Worm (Caenorhabditis elegans) whole organism, young adult: ENCODE measurements around the gene T11G6.5.

Source experiments
- B0336.3 ChIP-seq: fragments of 200-800 bp; sonication (Bioruptor generic); IDR thresholded peaks from 2 replicates; pipeline ENCODE4 v1.3.6; 2022; ENCODE audit warnings: missing genetic modification characterization, missing compliant biosample characterization
- C17E4.6 ChIP-seq: fragments of 200-800 bp; sonication (Bioruptor generic); IDR thresholded peaks from 2 replicates; pipeline ENCODE4 v1.3.6; 2022; ENCODE audit warnings: missing genetic modification reagents, missing genetic modification characterization, missing compliant biosample characterization
- D2030.7 ChIP-seq: fragments of 200-800 bp; sonication (Bioruptor generic); IDR thresholded peaks from 2 replicates; pipeline ENCODE4 v1.3.6; 2022; ENCODE audit warnings: missing genetic modification reagents, missing genetic modification characterization, missing compliant biosample characterization
- F23B12.7 ChIP-seq: sonication (generic microtip); optimal IDR thresholded peaks from 2 replicates; lab custom pipeline; 2017; ENCODE audit warnings: missing genetic modification characterization, mild to moderate bottlenecking, missing compliant biosample characterization, antibody characterized with exemption, moderate library complexity; ENCODE audit not compliant: insufficient read depth
- F39B2.1 ChIP-seq: fragments of 200-800 bp; sonication (Bioruptor generic); IDR thresholded peaks from 2 replicates; pipeline ENCODE4 v1.3.6; 2022; ENCODE audit warnings: missing genetic modification reagents, missing genetic modification characterization, missing compliant biosample characterization
- F49E8.2 ChIP-seq: sonication (generic microtip); optimal IDR thresholded peaks from 3 replicates; lab custom pipeline; 2017; ENCODE audit warnings: missing genetic modification characterization, mild to moderate bottlenecking, missing compliant biosample characterization, antibody characterized with exemption, moderate library complexity; ENCODE audit not compliant: insufficient read depth
- K12H6.12 ChIP-seq: fragments of 200-800 bp; sonication (Bioruptor generic); optimal IDR thresholded peaks from 2 replicates; lab custom pipeline; 2018; ENCODE audit warnings: mild to moderate bottlenecking, missing genetic modification characterization, missing compliant biosample characterization
- T07F8.4 ChIP-seq: sonication (generic microtip); optimal IDR thresholded peaks from 2 replicates; lab custom pipeline; 2016; ENCODE audit warnings: mild to moderate bottlenecking, missing genetic modification characterization, moderate library complexity, missing compliant biosample characterization
- Y53F4B.3 ChIP-seq: fragments of 200-800 bp; sonication (Bioruptor generic); IDR thresholded peaks from 2 replicates; pipeline ENCODE4 v1.3.6; 2022; ENCODE audit warnings: missing genetic modification reagents, missing genetic modification characterization, missing compliant biosample characterization
- Y53G8AR.9 ChIP-seq: fragments of 200-800 bp; sonication (Bioruptor generic); conservative IDR thresholded peaks from 2 replicates; pipeline ENCODE4 v1.3.6; 2022; ENCODE audit warnings: missing genetic modification reagents, missing genetic modification characterization, missing compliant biosample characterization
- Y67H2A.10 ChIP-seq: fragments of 200-800 bp; sonication (Bioruptor generic); conservative IDR thresholded peaks from 2 replicates; pipeline ENCODE4 v1.3.6; 2022; ENCODE audit warnings: missing genetic modification reagents, missing genetic modification characterization, missing compliant biosample characterization
- ZK185.1 ChIP-seq: sonication (generic microtip); optimal IDR thresholded peaks from 2 replicates; lab custom pipeline; 2016; ENCODE audit warnings: mild to moderate bottlenecking, missing genetic modification characterization, missing compliant biosample characterization; ENCODE audit not compliant: poor library complexity, severe bottlenecking
- ama-1 ChIP-seq, 3 experiments: fragments of 150-350 bp in 1 of 3; sonication (generic microtip) in 2 of 3; optimal IDR thresholded peaks; 2 replicates each; lab custom pipeline; 2014 to 2018; ENCODE audit warnings: missing biosample characterization in 2 of 3, missing genetic modification characterization in 2 of 3, missing genetic modification reagents in 2 of 3
- attf-3 ChIP-seq: fragments of 200-800 bp; sonication (Bioruptor generic); conservative IDR thresholded peaks from 2 replicates; pipeline ENCODE4 v1.3.6; 2022; ENCODE audit warnings: missing genetic modification reagents, missing genetic modification characterization, missing compliant biosample characterization
- attf-5 ChIP-seq: fragments of 200-800 bp; sonication (Bioruptor generic); optimal IDR thresholded peaks from 2 replicates; lab custom pipeline; 2018; ENCODE audit warnings: mild to moderate bottlenecking, missing genetic modification characterization, missing compliant biosample characterization
- ccch-3 ChIP-seq: fragments of 200-800 bp; sonication (Bioruptor generic); optimal IDR thresholded peaks from 2 replicates; lab custom pipeline; 2018; ENCODE audit warnings: mild to moderate bottlenecking, missing genetic modification characterization, missing compliant biosample characterization
- cebp-1 ChIP-seq, 2 experiments: fragments of 200-800 bp in 1 of 2; sonication (Bioruptor generic) in 1 of 2; sonication (generic microtip) in 1 of 2; IDR thresholded peaks in 1 of 2; optimal IDR thresholded peaks in 1 of 2; 2 replicates each; pipeline versions ENCODE4 v1.3.6 to Lab custom; 2017 to 2022; ENCODE audit warnings: missing compliant biosample characterization in 2 of 2, missing genetic modification characterization in 2 of 2, mild to moderate bottlenecking in 1 of 2, missing genetic modification reagents in 1 of 2, moderate library complexity in 1 of 2
- cebp-2 ChIP-seq: fragments of 200-800 bp; sonication (Bioruptor generic); IDR thresholded peaks from 2 replicates; pipeline ENCODE4 v1.3.6; 2022; ENCODE audit warnings: missing genetic modification characterization, missing compliant biosample characterization
- ceh-100 ChIP-seq: fragments of 200-800 bp; sonication (Bioruptor generic); IDR thresholded peaks from 2 replicates; pipeline ENCODE4 v1.3.6; 2022; ENCODE audit warnings: missing genetic modification reagents, missing genetic modification characterization, missing compliant biosample characterization
- ceh-27 ChIP-seq: fragments of 200-800 bp; sonication (Bioruptor generic); optimal IDR thresholded peaks from 2 replicates; lab custom pipeline; 2018; ENCODE audit warnings: mild to moderate bottlenecking, missing genetic modification characterization, moderate library complexity, missing compliant biosample characterization
- ceh-79 ChIP-seq: sonication (generic microtip); optimal IDR thresholded peaks from 2 replicates; lab custom pipeline; 2017; ENCODE audit warnings: mild to moderate bottlenecking, missing genetic modification characterization, missing compliant biosample characterization
- ceh-91 ChIP-seq: fragments of 200-800 bp; sonication (Bioruptor generic); IDR thresholded peaks from 2 replicates; pipeline ENCODE4 v1.3.6; 2022; ENCODE audit warnings: missing genetic modification reagents, missing genetic modification characterization, missing compliant biosample characterization
- die-1 ChIP-seq: sonication (generic microtip); optimal IDR thresholded peaks from 2 replicates; lab custom pipeline; 2016; ENCODE audit warnings: missing genotype, mild to moderate bottlenecking, missing genetic modification characterization, missing compliant biosample characterization
- dox-1 ChIP-seq: fragments of 200-800 bp; sonication (Bioruptor generic); IDR thresholded peaks from 2 replicates; pipeline ENCODE4 v1.3.6; 2022; ENCODE audit warnings: missing genetic modification reagents, missing genetic modification characterization, missing compliant biosample characterization
- dpff-1 ChIP-seq: sonication (generic microtip); optimal IDR thresholded peaks from 2 replicates; lab custom pipeline; 2017; ENCODE audit warnings: mild to moderate bottlenecking, missing genetic modification characterization, missing compliant biosample characterization
- egl-18 ChIP-seq: fragments of 200-800 bp; sonication (Bioruptor generic); IDR thresholded peaks from 2 replicates; pipeline ENCODE4 v1.3.6; 2022; ENCODE audit warnings: missing genetic modification reagents, missing genetic modification characterization, missing compliant biosample characterization
- egl-44 ChIP-seq: fragments of 200-800 bp; sonication (Bioruptor generic); IDR thresholded peaks from 2 replicates; pipeline ENCODE4 v1.3.6; 2022; ENCODE audit warnings: missing genetic modification reagents, missing genetic modification characterization, missing compliant biosample characterization
- egrh-3 ChIP-seq: fragments of 200-800 bp; sonication (Bioruptor generic); IDR thresholded peaks from 2 replicates; pipeline ENCODE4 v1.3.6; 2022; ENCODE audit warnings: missing genetic modification reagents, missing genetic modification characterization, missing compliant biosample characterization
- him-1 ChIP-seq: sonication (generic microtip); optimal IDR thresholded peaks from 2 replicates; lab custom pipeline; 2016; ENCODE audit warnings: missing genotype, missing genetic modification reagents, missing genetic modification characterization, missing compliant biosample characterization
- hmg-1.2 ChIP-seq: fragments of 200-800 bp; sonication (Bioruptor generic); IDR thresholded peaks from 2 replicates; pipeline ENCODE4 v1.3.6; 2022; ENCODE audit warnings: missing genetic modification reagents, missing genetic modification characterization, missing compliant biosample characterization
- lin-54 ChIP-seq: fragments of 200-800 bp; sonication (Bioruptor generic); optimal IDR thresholded peaks from 2 replicates; lab custom pipeline; 2018; ENCODE audit warnings: mild to moderate bottlenecking, missing genetic modification characterization, missing compliant biosample characterization
- lsl-1 ChIP-seq: fragments of 200-800 bp; sonication (Bioruptor generic); optimal IDR thresholded peaks from 2 replicates; lab custom pipeline; 2018; ENCODE audit warnings: mild to moderate bottlenecking, missing genetic modification characterization, moderate library complexity, missing compliant biosample characterization
- madf-3 ChIP-seq: fragments of 200-800 bp; sonication (Bioruptor generic); IDR thresholded peaks from 2 replicates; pipeline ENCODE4 v1.3.6; 2022; ENCODE audit warnings: missing genetic modification reagents, missing genetic modification characterization, missing compliant biosample characterization
- madf-6 ChIP-seq: fragments of 200-800 bp; sonication (Bioruptor generic); IDR thresholded peaks from 2 replicates; pipeline ENCODE4 v1.3.6; 2022; ENCODE audit warnings: missing genetic modification reagents, missing genetic modification characterization, missing compliant biosample characterization
- nfyb-1 ChIP-seq: fragments of 200-800 bp; sonication (Bioruptor generic); IDR thresholded peaks from 2 replicates; pipeline ENCODE4 v1.3.6; 2022; ENCODE audit warnings: missing genetic modification reagents, missing genetic modification characterization, missing compliant biosample characterization
- nhr-120 ChIP-seq: fragments of 200-800 bp; sonication (Bioruptor generic); IDR thresholded peaks from 2 replicates; pipeline ENCODE4 v1.3.6; 2022; ENCODE audit warnings: missing genetic modification characterization, missing compliant biosample characterization
- nhr-179 ChIP-seq: sonication (generic microtip); optimal IDR thresholded peaks from 2 replicates; lab custom pipeline; 2016; ENCODE audit warnings: mild to moderate bottlenecking, missing genetic modification characterization, missing compliant biosample characterization
- nhr-27 ChIP-seq: fragments of 200-800 bp; sonication (Bioruptor generic); optimal IDR thresholded peaks from 2 replicates; lab custom pipeline; 2018; ENCODE audit warnings: mild to moderate bottlenecking, missing genetic modification characterization, moderate library complexity, missing compliant biosample characterization
- pha-4 ChIP-seq: fragments of 150-350 bp; sonication (generic microtip); optimal IDR thresholded peaks from 2 replicates; lab custom pipeline; 2014; ENCODE audit warnings: missing biosample characterization, missing genetic modification reagents, missing genetic modification characterization
- rcor-1 ChIP-seq: fragments of 200-800 bp; sonication (Bioruptor generic); IDR thresholded peaks from 2 replicates; pipeline ENCODE4 v1.3.6; 2022; ENCODE audit warnings: missing genetic modification reagents, missing genetic modification characterization, missing compliant biosample characterization
- sdz-38 ChIP-seq: sonication (generic microtip); optimal IDR thresholded peaks from 2 replicates; lab custom pipeline; 2016; ENCODE audit warnings: missing genotype, missing genetic modification characterization, missing compliant biosample characterization
- sptf-2 ChIP-seq: fragments of 200-800 bp; sonication (Bioruptor generic); optimal IDR thresholded peaks from 2 replicates; lab custom pipeline; 2018; ENCODE audit warnings: mild to moderate bottlenecking, missing genetic modification characterization, missing compliant biosample characterization
- tbp1 ChIP-seq: fragments of 200-800 bp; sonication (Bioruptor generic); optimal IDR thresholded peaks from 2 replicates; lab custom pipeline; 2018; ENCODE audit warnings: mild to moderate bottlenecking, missing genetic modification characterization, missing compliant biosample characterization
- ztf-28 ChIP-seq: fragments of 200-800 bp; sonication (Bioruptor generic); IDR thresholded peaks from 2 replicates; pipeline ENCODE4 v1.3.6; 2022; ENCODE audit warnings: missing genetic modification reagents, missing genetic modification characterization, missing compliant biosample characterization
- ztf-3 ChIP-seq: fragments of 200-800 bp; sonication (Bioruptor generic); optimal IDR thresholded peaks from 2 replicates; lab custom pipeline; 2018; ENCODE audit warnings: mild to moderate bottlenecking, missing genetic modification characterization, missing compliant biosample characterization

The T11G6.5 gene

DNA sequence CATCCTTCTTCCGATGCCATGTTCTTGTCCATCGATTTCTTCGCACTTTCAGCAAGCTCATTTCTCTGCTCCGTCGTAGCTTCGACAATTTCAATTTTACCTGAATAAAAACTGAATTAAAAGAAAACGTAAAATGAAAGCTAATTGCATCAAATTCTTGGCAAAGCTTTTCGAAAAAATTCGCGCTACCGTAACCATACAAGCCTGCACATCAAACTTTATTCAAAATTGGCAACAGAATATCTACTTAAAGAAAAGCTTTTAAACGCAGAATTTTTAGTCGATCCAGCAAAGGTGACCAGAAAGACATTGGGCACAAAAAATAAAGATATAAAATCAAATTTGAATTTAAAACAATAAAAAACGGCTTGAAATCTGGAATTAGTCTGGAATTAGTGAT, 323 bp downstream of the T11G6.5 start:
- TF ChIP-seq F39B2.1 (GFP tag; lab: Robert Waterston, UW) = 0 out of 2 replicates have a peak, but pooled peaks have one; percentile 7
- no peak for TF ChIP-seq die-1 (tag; lab: Kevin White, UChicago)
- no peak for TF ChIP-seq tbp1 (GFP tag; lab: Kevin White, UChicago)
- TF ChIP-seq attf-3 = peak; percentile 27; the same call in 1 of the 2 replicates
- no peak for TF ChIP-seq him-1 (tag; lab: Kevin White, UChicago)
- 0 out of 2 replicates have a peak, but pooled peaks have one; percentile 15 for TF ChIP-seq ceh-100 (GFP tag; lab: Robert Waterston, UW)
- no peak for TF ChIP-seq madf-3 (GFP tag; lab: Robert Waterston, UW)
- TF ChIP-seq Y53G8AR.9 (GFP tag; lab: Robert Waterston, UW) = peak; percentile 73; the same call in 1 of the 2 replicates
- peak; percentile 16; the same call in 1 of the 2 replicates for TF ChIP-seq hmg-1.2 (GFP tag; lab: Robert Waterston, UW)
- TF ChIP-seq Y67H2A.10 (GFP tag; lab: Robert Waterston, UW) = no peak
- TF ChIP-seq ceh-91 (GFP tag; lab: Robert Waterston, UW) = no peak
- TF ChIP-seq nhr-179 (tag; lab: Kevin White, UChicago) = no peak
- TF ChIP-seq pha-4 (tag; lab: Kevin White, UChicago) = no peak
- no peak for TF ChIP-seq ceh-79
- TF ChIP-seq dpff-1 = no peak
- TF ChIP-seq nfyb-1 (GFP tag; lab: Robert Waterston, UW) = peak; percentile 18; the same call in 1 of the 2 replicates
- no peak for TF ChIP-seq nhr-27 (tag; lab: Kevin White, UChicago)
- no peak for TF ChIP-seq sdz-38
- 0 out of 2 replicates have a peak, but pooled peaks have one; percentile 46 for TF ChIP-seq C17E4.6
- TF ChIP-seq dox-1 (GFP tag; lab: Robert Waterston, UW) = peak; percentile 40
- TF ChIP-seq T07F8.4 = no peak
- no peak for TF ChIP-seq ztf-3 (GFP tag; lab: Kevin White, UChicago)
- TF ChIP-seq F49E8.2 (tag; lab: Kevin White, UChicago) = peak; percentile 29
- TF ChIP-seq cebp-1 (GFP tag; IDR thresholded peaks at IDR 0.05; lab: Robert Waterston, UW) = no peak
- no peak for TF ChIP-seq cebp-1 (tag; optimal IDR thresholded peaks at IDR 0.05; lab: Kevin White, UChicago)
- TF ChIP-seq lsl-1 (GFP tag; lab: Kevin White, UChicago) = peak; percentile 57
- no peak for TF ChIP-seq F23B12.7
- 0 out of 2 replicates have a peak, but pooled peaks have one; percentile 12 for TF ChIP-seq D2030.7
- no peak for TF ChIP-seq cebp-2 (GFP tag; lab: Robert Waterston, UW)
- peak; percentile 31; the same call in 1 of the 2 replicates for TF ChIP-seq rcor-1 (GFP tag; lab: Robert Waterston, UW)
- TF ChIP-seq egl-18 (GFP tag; lab: Robert Waterston, UW) = no peak
- TF ChIP-seq madf-6 (GFP tag; lab: Robert Waterston, UW) = peak; percentile 69
- 0 out of 2 replicates have a peak, but pooled peaks have one; percentile 36 for TF ChIP-seq egl-44 (GFP tag; lab: Robert Waterston, UW)
- no peak for TF ChIP-seq ama-1 (optimal IDR thresholded peaks at IDR 0.05; lab: Kevin White, UChicago)
- peak in 1 of 2 experiments; percentile 28 for TF ChIP-seq ama-1 (GFP tag; optimal IDR thresholded peaks at IDR 0.05; lab: Kevin White, UChicago)

DNA sequence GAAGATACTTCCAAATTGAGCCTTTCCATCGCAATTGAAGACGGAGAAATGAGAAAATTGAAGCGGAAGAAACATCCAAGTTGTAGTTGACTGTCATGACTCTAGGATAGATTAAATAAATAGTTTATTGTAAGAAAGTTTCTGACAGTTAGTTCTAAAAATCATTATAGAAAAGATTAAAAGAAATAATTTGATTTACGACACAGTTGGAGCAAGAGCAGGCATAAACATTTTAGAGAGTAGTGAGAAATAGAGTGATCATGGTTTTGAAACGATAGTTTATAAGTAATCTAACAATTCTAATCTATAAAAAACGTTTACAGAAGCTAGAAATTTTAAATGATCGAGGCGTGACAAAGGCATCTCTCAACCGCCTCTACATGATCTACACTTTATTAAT, 10.4 kb downstream of the T11G6.5 start, which contains the start of gene best-15:
TSS of gene best-15 (minus strand) at position 101 of the 400 bp plus-strand sequence.
- TF ChIP-seq ceh-27 (GFP tag; lab: Kevin White, UChicago) = no peak
- no peak for TF ChIP-seq ceh-100 (GFP tag; lab: Robert Waterston, UW)
- no peak for TF ChIP-seq sdz-38
- TF ChIP-seq attf-5 = no peak
- TF ChIP-seq ztf-28 = no peak
- no peak for TF ChIP-seq nhr-120 (GFP tag; lab: Robert Waterston, UW)
- no peak for TF ChIP-seq T07F8.4
- TF ChIP-seq ccch-3 = no peak
- TF ChIP-seq lin-54 = no peak
- no peak for TF ChIP-seq tbp1 (GFP tag; lab: Kevin White, UChicago)
- TF ChIP-seq egrh-3 (GFP tag; lab: Robert Waterston, UW) = no peak
- TF ChIP-seq ZK185.1 (tag; lab: Kevin White, UChicago) = no peak
- no peak for TF ChIP-seq K12H6.12 (tag; lab: Kevin White, UChicago)
- TF ChIP-seq rcor-1 (GFP tag; lab: Robert Waterston, UW) = no peak
- no peak for TF ChIP-seq sptf-2 (GFP tag; lab: Kevin White, UChicago)
- TF ChIP-seq Y53F4B.3 (GFP tag; lab: Robert Waterston, UW) = no peak
- no peak for TF ChIP-seq B0336.3
